Fruit fly (Drosophila melanogaster) whole organism, embryonic: ENCODE data around the gene CG31076.

Experiments
- Abd-B ChIP-seq: fragments of 200-800 bp; sonication (Bioruptor generic); optimal IDR thresholded peaks from 2 replicates; lab custom pipeline; 2018; ENCODE audit warnings: missing biosample characterization, mild to moderate bottlenecking, missing genetic modification characterization, moderate library complexity
- Adf1 ChIP-seq: fragments of 200-800 bp; sonication (Bioruptor generic); IDR thresholded peaks from 2 replicates; pipeline ENCODE4 v1.3.6; 2022; ENCODE audit warnings: missing biosample characterization, missing genetic modification characterization
- Bgb ChIP-seq: fragments of 200-800 bp; sonication (Bioruptor generic); IDR thresholded peaks from 2 replicates; pipeline ENCODE4 v1.3.6; 2022; ENCODE audit warnings: missing biosample characterization, missing genetic modification characterization; ENCODE audit not compliant: partially characterized antibody
- BtbVII ChIP-seq: fragments of 200-800 bp; sonication (Bioruptor generic); optimal IDR thresholded peaks from 3 replicates; lab custom pipeline; 2017; ENCODE audit warnings: missing biosample characterization, mild to moderate bottlenecking, missing genetic modification characterization
- CG10274 ChIP-seq: fragments of 200-800 bp; sonication (Bioruptor generic); optimal IDR thresholded peaks from 3 replicates; lab custom pipeline; 2017; ENCODE audit warnings: missing biosample characterization, mild to moderate bottlenecking, missing genetic modification characterization
- CG10565 ChIP-seq: fragments of 200-800 bp; sonication (Bioruptor generic); optimal IDR thresholded peaks from 3 replicates; lab custom pipeline; 2016; ENCODE audit warnings: missing biosample characterization, mild to moderate bottlenecking, missing genetic modification characterization
- CG11093 ChIP-seq: fragments of 200-800 bp; sonication (Bioruptor generic); IDR thresholded peaks from 3 replicates; pipeline ENCODE4 v1.3.6; 2022; ENCODE audit warnings: missing biosample characterization, missing genetic modification characterization
- CG11398 ChIP-seq: fragments of 200-800 bp; sonication (Bioruptor generic); optimal IDR thresholded peaks from 2 replicates; lab custom pipeline; 2016; ENCODE audit warnings: missing biosample characterization, missing genetic modification characterization
- CG13296 ChIP-seq: fragments of 200-800 bp; sonication (Bioruptor generic); optimal IDR thresholded peaks from 3 replicates; lab custom pipeline; 2018; ENCODE audit warnings: missing biosample characterization, mild to moderate bottlenecking, missing genetic modification characterization
- CG13894 ChIP-seq: fragments of 200-800 bp; sonication (Bioruptor generic); optimal IDR thresholded peaks from 3 replicates; lab custom pipeline; 2018; ENCODE audit warnings: missing biosample characterization, mild to moderate bottlenecking, missing genetic modification characterization, moderate library complexity
- CG15073 ChIP-seq: fragments of 200-800 bp; sonication (Bioruptor generic); optimal IDR thresholded peaks from 2 replicates; lab custom pipeline; 2016; ENCODE audit warnings: missing biosample characterization, missing genetic modification characterization
- CG16779 ChIP-seq: fragments of 200-800 bp; sonication (Bioruptor generic); IDR thresholded peaks from 2 replicates; pipeline ENCODE4 v1.3.6; 2022; ENCODE audit warnings: missing biosample characterization, missing genetic modification characterization
- CG2120 ChIP-seq: fragments of 200-800 bp; sonication (Bioruptor generic); optimal IDR thresholded peaks from 3 replicates; lab custom pipeline; 2016; ENCODE audit warnings: missing biosample characterization, missing genetic modification characterization
- CG2712 ChIP-seq: fragments of 200-800 bp; optimal IDR thresholded peaks from 3 replicates; lab custom pipeline; 2019; ENCODE audit warnings: missing biosample characterization, mild to moderate bottlenecking, missing genetic modification characterization, moderate library complexity
- CG31365 ChIP-seq: fragments of 200-800 bp; sonication (Bioruptor generic); optimal IDR thresholded peaks from 2 replicates; lab custom pipeline; 2018; ENCODE audit warnings: missing biosample characterization, mild to moderate bottlenecking, missing genetic modification characterization
- CG31388 ChIP-seq: fragments of 200-800 bp; sonication (Bioruptor generic); optimal IDR thresholded peaks from 2 replicates; lab custom pipeline; 2016; ENCODE audit warnings: missing biosample characterization, missing genetic modification characterization
- CG6175 ChIP-seq: fragments of 200-800 bp; sonication (Bioruptor generic); IDR thresholded peaks from 3 replicates; pipeline ENCODE4 v1.3.6; 2022; ENCODE audit warnings: missing biosample characterization, missing genetic modification characterization
- CG6791 ChIP-seq: fragments of 200-800 bp; sonication (Bioruptor generic); IDR thresholded peaks from 3 replicates; pipeline ENCODE4 v1.3.6; 2022; ENCODE audit warnings: missing biosample characterization, missing genetic modification characterization; ENCODE audit not compliant: partially characterized antibody
- CG6813 ChIP-seq: fragments of 200-800 bp; sonication (Bioruptor generic); optimal IDR thresholded peaks from 2 replicates; lab custom pipeline; 2017; ENCODE audit warnings: missing biosample characterization, missing genetic modification characterization, mild to moderate bottlenecking, moderate library complexity, missing genetic modification reagents
- CG7963 ChIP-seq: fragments of 200-800 bp; sonication (Bioruptor generic); IDR thresholded peaks from 3 replicates; pipeline ENCODE4 v1.3.6; 2022; ENCODE audit warnings: missing biosample characterization, missing genetic modification characterization; ENCODE audit not compliant: partially characterized antibody
- CG7987 ChIP-seq: fragments of 200-800 bp; sonication (Bioruptor generic); optimal IDR thresholded peaks from 2 replicates; lab custom pipeline; 2018; ENCODE audit warnings: missing biosample characterization, mild to moderate bottlenecking, missing genetic modification characterization, moderate library complexity
- CG9437 ChIP-seq: fragments of 200-800 bp; sonication (Bioruptor generic); optimal IDR thresholded peaks from 2 replicates; lab custom pipeline; 2018; ENCODE audit warnings: missing biosample characterization, mild to moderate bottlenecking, missing genetic modification characterization
- CG9727 ChIP-seq: fragments of 200-800 bp; sonication (Bioruptor generic); optimal IDR thresholded peaks from 3 replicates; lab custom pipeline; 2017; ENCODE audit warnings: missing biosample characterization, mild to moderate bottlenecking, missing genetic modification characterization
- Doc2 ChIP-seq: fragments of 200-800 bp; sonication (Bioruptor generic); IDR thresholded peaks from 2 replicates; pipeline ENCODE4 v1.3.6; 2022; ENCODE audit warnings: missing biosample characterization, missing genetic modification characterization
- Doc3 ChIP-seq: fragments of 200-800 bp; sonication (Bioruptor generic); IDR thresholded peaks from 3 replicates; pipeline ENCODE4 v1.3.6; 2022; ENCODE audit warnings: missing biosample characterization, missing genetic modification characterization; ENCODE audit not compliant: partially characterized antibody
- Fer2 ChIP-seq: fragments of 200-800 bp; sonication (Bioruptor generic); optimal IDR thresholded peaks from 2 replicates; lab custom pipeline; 2018; ENCODE audit warnings: missing biosample characterization, mild to moderate bottlenecking, missing genetic modification characterization, moderate library complexity
- MESR4 ChIP-seq: fragments of 200-800 bp; sonication (Bioruptor generic); optimal IDR thresholded peaks from 2 replicates; lab custom pipeline; 2018; ENCODE audit warnings: missing biosample characterization, mild to moderate bottlenecking, missing genetic modification characterization, moderate library complexity
- Mes4 ChIP-seq: fragments of 200-800 bp; sonication (Bioruptor generic); optimal IDR thresholded peaks from 2 replicates; lab custom pipeline; 2016; ENCODE audit warnings: missing biosample characterization, missing genetic modification characterization
- Nf-YC ChIP-seq: fragments of 200-800 bp; optimal IDR thresholded peaks from 3 replicates; lab custom pipeline; 2019; ENCODE audit warnings: missing biosample characterization, mild to moderate bottlenecking, missing genetic modification characterization, moderate library complexity
- Oaz ChIP-seq: fragments of 200-800 bp; sonication (Bioruptor generic); IDR thresholded peaks from 2 replicates; pipeline ENCODE4 v1.3.6; 2022; ENCODE audit warnings: missing biosample characterization, missing genetic modification characterization
- Rfx ChIP-seq: fragments of 200-800 bp; sonication (Bioruptor generic); IDR thresholded peaks from 2 replicates; pipeline ENCODE4 v1.3.6; 2022; ENCODE audit warnings: missing biosample characterization, missing genetic modification characterization
- Scr ChIP-seq: fragments of 200-800 bp; sonication (Bioruptor generic); IDR thresholded peaks from 2 replicates; pipeline ENCODE4 v1.3.6; 2022; ENCODE audit warnings: missing biosample characterization, missing genetic modification characterization; ENCODE audit not compliant: partially characterized antibody
- Tbp ChIP-seq: fragments of >200 bp; optimal IDR thresholded peaks from 2 replicates; lab custom pipeline; 2018; ENCODE audit warnings: missing biosample characterization, missing genetic modification characterization
- abd-A ChIP-seq: fragments of 200-800 bp; sonication (Bioruptor generic); optimal IDR thresholded peaks from 3 replicates; lab custom pipeline; 2019; ENCODE audit warnings: missing biosample characterization, mild to moderate bottlenecking, missing genetic modification characterization, moderate library complexity
- amos ChIP-seq: fragments of 200-800 bp; sonication (Bioruptor generic); IDR thresholded peaks from 2 replicates; pipeline ENCODE4 v1.3.6; 2022; ENCODE audit warnings: missing biosample characterization, missing genetic modification characterization; ENCODE audit not compliant: partially characterized antibody
- bowl ChIP-seq: fragments of 200-800 bp; sonication (Bioruptor generic); IDR thresholded peaks from 2 replicates; pipeline ENCODE4 v1.3.6; 2022; ENCODE audit warnings: missing biosample characterization, missing genetic modification characterization
- dati ChIP-seq: fragments of 200-800 bp; sonication (Bioruptor generic); IDR thresholded peaks from 2 replicates; pipeline ENCODE4 v1.3.6; 2022; ENCODE audit warnings: missing biosample characterization, missing genetic modification characterization
- dmrt11E ChIP-seq: fragments of 200-800 bp; sonication (Bioruptor generic); optimal IDR thresholded peaks from 3 replicates; lab custom pipeline; 2018; ENCODE audit warnings: missing biosample characterization, mild to moderate bottlenecking, missing genetic modification characterization, moderate library complexity
- gsb-n ChIP-seq: fragments of 200-800 bp; sonication (Bioruptor generic); optimal IDR thresholded peaks from 3 replicates; lab custom pipeline; 2018; ENCODE audit warnings: missing biosample characterization, mild to moderate bottlenecking, missing genetic modification characterization
- h ChIP-seq: fragments of >200 bp; optimal IDR thresholded peaks from 2 replicates; lab custom pipeline; 2017
- jigr1 ChIP-seq: fragments of 200-800 bp; sonication (Bioruptor generic); IDR thresholded peaks from 3 replicates; pipeline ENCODE4 v1.3.6; 2022; ENCODE audit warnings: missing biosample characterization, missing genetic modification characterization
- kni ChIP-seq: fragments of 200-800 bp; sonication (Bioruptor generic); optimal IDR thresholded peaks from 3 replicates; lab custom pipeline; 2017; ENCODE audit warnings: mild to moderate bottlenecking, missing biosample characterization, missing genetic modification reagents, missing genetic modification characterization
- lilli ChIP-seq: fragments of 200-800 bp; sonication (Bioruptor generic); optimal IDR thresholded peaks from 3 replicates; lab custom pipeline; 2016; ENCODE audit warnings: missing biosample characterization, missing genetic modification characterization
- peb ChIP-seq: fragments of 200-800 bp; sonication (Bioruptor generic); IDR thresholded peaks from 2 replicates; pipeline ENCODE4 v1.3.6; 2022; ENCODE audit warnings: missing biosample characterization, missing genetic modification characterization
- pum ChIP-seq: fragments of 200-800 bp; sonication (Bioruptor generic); optimal IDR thresholded peaks from 2 replicates; lab custom pipeline; 2016; ENCODE audit warnings: missing biosample characterization, missing genetic modification characterization
- ro ChIP-seq: fragments of 200-800 bp; sonication (Bioruptor generic); IDR thresholded peaks from 2 replicates; pipeline ENCODE4 v1.3.6; 2022; ENCODE audit warnings: missing biosample characterization, missing genetic modification characterization
- sens-2 ChIP-seq: fragments of 200-800 bp; sonication (Bioruptor generic); IDR thresholded peaks from 2 replicates; pipeline ENCODE4 v1.3.6; 2022; ENCODE audit warnings: missing biosample characterization, missing genetic modification characterization
- seq ChIP-seq: fragments of 200-800 bp; sonication (Bioruptor generic); IDR thresholded peaks from 2 replicates; pipeline ENCODE4 v1.3.6; 2022; ENCODE audit warnings: missing biosample characterization, missing genetic modification characterization
- shn ChIP-seq: fragments of 200-800 bp; sonication (Bioruptor generic); optimal IDR thresholded peaks from 3 replicates; lab custom pipeline; 2016; ENCODE audit warnings: missing biosample characterization, missing genetic modification characterization
- sug ChIP-seq: fragments of 200-800 bp; optimal IDR thresholded peaks from 2 replicates; lab custom pipeline; 2019; ENCODE audit warnings: missing biosample characterization, mild to moderate bottlenecking, missing genetic modification characterization, moderate library complexity
- tup ChIP-seq: fragments of 200-800 bp; sonication (Bioruptor generic); optimal IDR thresholded peaks from 2 replicates; lab custom pipeline; 2016; ENCODE audit warnings: missing biosample characterization, mild to moderate bottlenecking, missing genetic modification characterization, moderate library complexity

CG31076 gene

DNA sequence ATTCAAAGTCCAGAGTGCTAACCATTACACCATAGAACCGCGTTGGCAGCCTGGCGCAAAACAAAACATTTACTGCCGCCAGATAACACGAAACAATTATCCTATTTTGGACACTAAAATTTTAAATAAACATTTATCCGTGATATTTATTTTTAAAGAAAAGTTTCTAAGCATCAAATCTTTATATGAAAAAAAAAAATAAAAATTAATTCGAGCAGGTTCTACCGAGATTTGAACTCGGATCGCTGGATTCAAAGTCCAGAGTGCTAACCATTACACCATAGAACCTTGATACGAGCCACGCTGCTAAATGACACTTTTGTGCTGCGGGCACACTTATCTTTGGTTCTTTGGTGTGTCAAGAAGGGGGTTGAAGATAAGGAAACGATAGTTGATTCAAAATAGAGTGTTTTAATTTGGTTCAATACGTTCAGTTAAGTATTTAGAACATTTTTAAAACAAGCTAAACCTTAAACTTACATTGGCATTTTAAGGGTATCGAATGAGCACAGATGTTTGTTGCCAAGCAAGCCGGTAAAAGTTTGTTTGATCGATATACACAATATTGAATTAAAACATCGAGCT is 42.3 kb downstream of the CG31076 start, which contains the start of gene Spag1 (continued):
- TF ChIP-seq CG15073 (GFP tag; lab: Kevin White, UChicago) (no peak), shn (no peak), CG11093 (GFP tag; lab: Robert Waterston, UW) (no peak), bowl (GFP tag; lab: Robert Waterston, UW) (no peak), CG2712 (peak; percentile 43), CG31388 (GFP tag; lab: Kevin White, UChicago) (no peak), dati (no peak), sug (tag; lab: Kevin White, UChicago) (peak; percentile 18), CG7987 (GFP tag; lab: Kevin White, UChicago) (peak; percentile 2), gsb-n (tag; lab: Kevin White, UChicago) (no peak), CG2120 (GFP tag; lab: Kevin White, UChicago) (no peak), CG6791 (peak; percentile 90), CG16779 (no peak), amos (GFP tag; lab: Robert Waterston, UW) (peak; percentile 82), seq (GFP tag; lab: Robert Waterston, UW) (no peak), Fer2 (tag; lab: Kevin White, UChicago) (no peak), Nf-YC (tag; lab: Kevin White, UChicago) (peak; percentile 46), CG11398 (GFP tag; lab: Kevin White, UChicago) (no peak), ro (GFP tag; lab: Robert Waterston, UW) (no peak), jigr1 (no peak), Adf1 (GFP tag; lab: Robert Waterston, UW) (no peak), kni (GFP tag; lab: Kevin White, UChicago) (no peak), CG6813 (GFP tag; lab: Kevin White, UChicago) (peak; percentile 6), h (lab: Kevin White, UChicago) (no peak), CG31365 (tag; lab: Kevin White, UChicago) (no peak), tup (GFP tag; lab: Kevin White, UChicago) (no peak), MESR4 (GFP tag; lab: Kevin White, UChicago) (no peak), Doc3 (GFP tag; lab: Robert Waterston, UW) (peak; percentile 51; the same call in 1 of the 3 replicates), CG10565 (GFP tag; lab: Kevin White, UChicago) (no peak), Bgb (GFP tag; lab: Robert Waterston, UW) (peak; percentile 87), peb (no peak), CG10274 (GFP tag; lab: Kevin White, UChicago) (no peak), sens-2 (GFP tag; lab: Robert Waterston, UW) (no peak), dmrt11E (tag; lab: Kevin White, UChicago) (no peak), lilli (GFP tag; lab: Kevin White, UChicago) (no peak), BtbVII (GFP tag; lab: Kevin White, UChicago) (peak; percentile 24), CG9727 (GFP tag; lab: Kevin White, UChicago) (no peak), CG13296 (GFP tag; lab: Kevin White, UChicago) (peak; percentile 15), CG6175 (GFP tag; lab: Robert Waterston, UW) (no peak), Doc2 (GFP tag; lab: Robert Waterston, UW) (no peak), CG13894 (no peak), Mes4 (GFP tag; lab: Kevin White, UChicago) (no peak), Scr (GFP tag; lab: Robert Waterston, UW) (peak; percentile 77), Rfx (GFP tag; lab: Robert Waterston, UW) (no peak), abd-A (tag; lab: Kevin White, UChicago) (no peak), CG7963 (GFP tag; lab: Robert Waterston, UW) (peak; percentile 68; the same call in 2 of the 3 replicates), CG9437 (GFP tag; lab: Kevin White, UChicago) (no peak), Abd-B (GFP tag; lab: Kevin White, UChicago) (no peak), Oaz (GFP tag; lab: Robert Waterston, UW) (no peak), Tbp (no peak), pum (GFP tag; lab: Kevin White, UChicago) (no peak)
